Worm (Caenorhabditis elegans) whole organism, L1 larva: ENCODE measurements around the gene oac-40.

ENCODE experiments used
- C04F5.9 ChIP-seq: sonication (generic microtip); optimal IDR thresholded peaks from 2 replicates; lab custom pipeline; 2016; ENCODE audit warnings: missing genetic modification characterization, missing compliant biosample characterization
- alr-1 ChIP-seq: fragments of 200-800 bp; sonication (Bioruptor generic); optimal IDR thresholded peaks from 2 replicates; lab custom pipeline; 2018; ENCODE audit warnings: borderline replicate concordance, mild to moderate bottlenecking, missing genetic modification characterization, missing compliant biosample characterization
- aly-2 ChIP-seq: fragments of 150-350 bp; optimal IDR thresholded peaks from 2 replicates; lab custom pipeline; 2014; ENCODE audit warnings: missing biosample characterization, missing genetic modification characterization
- blmp-1 ChIP-seq: fragments of 150-350 bp; optimal IDR thresholded peaks from 2 replicates; lab custom pipeline; 2014; ENCODE audit warnings: missing biosample characterization, missing genetic modification characterization
- ceh-8 ChIP-seq: fragments of 200-800 bp; sonication (Bioruptor generic); optimal IDR thresholded peaks from 2 replicates; lab custom pipeline; 2018; ENCODE audit warnings: mild to moderate bottlenecking, missing genetic modification characterization, moderate library complexity, missing compliant biosample characterization
- ceh-82 ChIP-seq, 3 experiments: fragments of 150-350 bp in 1 of 3; sonication (generic microtip) in 2 of 3; optimal IDR thresholded peaks; 2 replicates each; lab custom pipeline; 2014 to 2017; ENCODE audit warnings: missing biosample characterization in 3 of 3, missing genetic modification characterization in 3 of 3
- ceh-88 ChIP-seq: fragments of 200-800 bp; sonication (Bioruptor generic); IDR thresholded peaks from 2 replicates; pipeline ENCODE4 v1.3.6; 2022; ENCODE audit warnings: missing genetic modification characterization, missing compliant biosample characterization
- ceh-90 ChIP-seq: sonication (generic microtip); optimal IDR thresholded peaks from 2 replicates; lab custom pipeline; 2016; ENCODE audit warnings: missing genetic modification characterization, missing compliant biosample characterization
- ces-1 ChIP-seq: fragments of 150-350 bp; optimal IDR thresholded peaks from 2 replicates; lab custom pipeline; 2014; ENCODE audit warnings: missing biosample characterization, missing genetic modification reagents, missing genetic modification characterization
- efl-3 ChIP-seq: fragments of 200-800 bp; sonication (Bioruptor generic); optimal IDR thresholded peaks from 2 replicates; lab custom pipeline; 2018; ENCODE audit warnings: mild to moderate bottlenecking, missing genetic modification characterization, missing compliant biosample characterization
- egl-13 ChIP-seq: sonication (generic microtip); optimal IDR thresholded peaks from 2 replicates; lab custom pipeline; 2016; ENCODE audit warnings: missing genotype, missing genetic modification reagents, missing genetic modification characterization, missing compliant biosample characterization
- fkh-10 ChIP-seq: sonication (generic microtip); optimal IDR thresholded peaks from 2 replicates; lab custom pipeline; 2017; ENCODE audit warnings: missing biosample characterization, missing genetic modification reagents, missing genetic modification characterization
- fkh-8 ChIP-seq: sonication (generic microtip); optimal IDR thresholded peaks from 2 replicates; lab custom pipeline; 2016; ENCODE audit warnings: mild to moderate bottlenecking, missing genetic modification characterization, missing compliant biosample characterization
- fos-1 ChIP-seq: fragments of 150-350 bp; optimal IDR thresholded peaks from 2 replicates; lab custom pipeline; 2014; ENCODE audit warnings: missing biosample characterization, missing genetic modification characterization
- hlh-4 ChIP-seq: sonication (generic microtip); optimal IDR thresholded peaks from 2 replicates; lab custom pipeline; 2016; ENCODE audit warnings: mild to moderate bottlenecking, missing genetic modification characterization, missing compliant biosample characterization
- hpl-2 ChIP-seq: fragments of 150-350 bp; optimal IDR thresholded peaks from 2 replicates; lab custom pipeline; 2014; ENCODE audit warnings: missing biosample characterization, missing genetic modification reagents, missing genetic modification characterization
- irx-1 ChIP-seq: sonication (generic microtip); optimal IDR thresholded peaks from 2 replicates; lab custom pipeline; 2016; ENCODE audit warnings: missing genetic modification characterization, missing compliant biosample characterization
- jun-1 ChIP-seq: fragments of 150-350 bp; optimal IDR thresholded peaks from 2 replicates; lab custom pipeline; 2014; ENCODE audit warnings: missing biosample characterization, missing genetic modification reagents, missing genetic modification characterization
- lin-13 ChIP-seq: fragments of 150-350 bp; optimal IDR thresholded peaks from 2 replicates; lab custom pipeline; 2014; ENCODE audit warnings: missing biosample characterization, missing genetic modification reagents, missing genetic modification characterization
- lin-15B ChIP-seq: fragments of 150-350 bp; sonication (generic microtip); optimal IDR thresholded peaks from 3 replicates; lab custom pipeline; 2014; ENCODE audit warnings: missing biosample characterization, missing genetic modification characterization
- lin-35 ChIP-seq, 2 experiments: fragments of 150-350 bp; optimal IDR thresholded peaks; 2 replicates each; lab custom pipeline; 2014; ENCODE audit warnings: missing biosample characterization in 2 of 2, missing genetic modification characterization in 2 of 2, missing genetic modification reagents in 2 of 2
- lin-39 ChIP-seq: fragments of 150-350 bp; optimal IDR thresholded peaks from 2 replicates; lab custom pipeline; 2014; ENCODE audit warnings: missing biosample characterization, missing genetic modification reagents, missing genetic modification characterization
- mab-9 ChIP-seq: fragments of 200-800 bp; sonication (Bioruptor generic); IDR thresholded peaks from 2 replicates; pipeline ENCODE4 v1.3.6; 2022; ENCODE audit warnings: missing genetic modification reagents, missing genetic modification characterization, missing compliant biosample characterization
- mdl-1 ChIP-seq, 2 experiments: fragments of 150-350 bp; optimal IDR thresholded peaks; 2 replicates each; lab custom pipeline; 2014 to 2017; ENCODE audit warnings: missing biosample characterization in 2 of 2, missing genetic modification characterization in 2 of 2, inconsistent platforms in 1 of 2
- mef-2 ChIP-seq: fragments of 150-350 bp; optimal IDR thresholded peaks from 2 replicates; lab custom pipeline; 2014; ENCODE audit warnings: missing biosample characterization, missing genetic modification characterization
- mep-1 ChIP-seq: fragments of 150-350 bp; optimal IDR thresholded peaks from 2 replicates; lab custom pipeline; 2014; ENCODE audit warnings: missing biosample characterization, missing genetic modification characterization
- nhr-12 ChIP-seq: sonication (generic microtip); optimal IDR thresholded peaks from 2 replicates; lab custom pipeline; 2017; ENCODE audit warnings: missing biosample characterization, missing genetic modification characterization
- nhr-20 ChIP-seq: sonication (generic microtip); optimal IDR thresholded peaks from 2 replicates; lab custom pipeline; 2016; ENCODE audit warnings: mild to moderate bottlenecking, missing genetic modification characterization, missing compliant biosample characterization
- nhr-237 ChIP-seq: fragments of 150-350 bp; optimal IDR thresholded peaks from 2 replicates; lab custom pipeline; 2014; ENCODE audit warnings: missing biosample characterization, missing genetic modification characterization
- nhr-28 ChIP-seq: fragments of 150-350 bp; optimal IDR thresholded peaks from 2 replicates; lab custom pipeline; 2014; ENCODE audit warnings: missing biosample characterization, missing genetic modification characterization
- nhr-47 ChIP-seq: sonication (generic microtip); optimal IDR thresholded peaks from 2 replicates; lab custom pipeline; 2016; ENCODE audit warnings: mild to moderate bottlenecking, missing genetic modification characterization, moderate library complexity, missing compliant biosample characterization
- nhr-76 ChIP-seq: sonication (generic microtip); optimal IDR thresholded peaks from 2 replicates; lab custom pipeline; 2017; ENCODE audit warnings: missing biosample characterization, missing genetic modification characterization
- nhr-90 ChIP-seq: sonication (generic microtip); optimal IDR thresholded peaks from 2 replicates; lab custom pipeline; 2016; ENCODE audit warnings: mild to moderate bottlenecking, missing genetic modification characterization, missing compliant biosample characterization; ENCODE audit not compliant: poor library complexity
- pag-3 ChIP-seq: sonication (generic microtip); optimal IDR thresholded peaks from 2 replicates; lab custom pipeline; 2017; ENCODE audit warnings: missing genetic modification characterization, mild to moderate bottlenecking, missing compliant biosample characterization, antibody characterized with exemption, borderline replicate concordance; ENCODE audit not compliant: insufficient read depth
- pax-3 ChIP-seq: fragments of 200-800 bp; sonication (Bioruptor generic); optimal IDR thresholded peaks from 2 replicates; lab custom pipeline; 2018; ENCODE audit warnings: mild to moderate bottlenecking, missing genetic modification characterization, moderate library complexity, missing compliant biosample characterization
- snpc-4 ChIP-seq: fragments of 150-350 bp; optimal IDR thresholded peaks from 2 replicates; lab custom pipeline; 2014; ENCODE audit warnings: missing biosample characterization, missing genetic modification characterization
- sox-4 ChIP-seq: sonication (generic microtip); optimal IDR thresholded peaks from 2 replicates; lab custom pipeline; 2016; ENCODE audit warnings: missing genetic modification characterization, missing compliant biosample characterization
- sptf-1 ChIP-seq: fragments of 150-350 bp; optimal IDR thresholded peaks from 2 replicates; lab custom pipeline; 2014; ENCODE audit warnings: missing biosample characterization, missing genetic modification characterization
- swsn-7 ChIP-seq: sonication (generic microtip); optimal IDR thresholded peaks from 2 replicates; lab custom pipeline; 2016; ENCODE audit warnings: missing genetic modification characterization, missing compliant biosample characterization
- tbx-2 ChIP-seq: sonication (generic microtip); optimal IDR thresholded peaks from 2 replicates; lab custom pipeline; 2016; ENCODE audit warnings: missing genetic modification characterization, missing compliant biosample characterization
- unc-30 ChIP-seq: sonication (generic microtip); optimal IDR thresholded peaks from 2 replicates; lab custom pipeline; 2017; ENCODE audit warnings: missing biosample characterization, missing genetic modification characterization
- unc-62 ChIP-seq: fragments of 150-350 bp; optimal IDR thresholded peaks from 2 replicates; lab custom pipeline; 2014; ENCODE audit warnings: missing biosample characterization, missing genetic modification reagents, missing genetic modification characterization
- vab-15 ChIP-seq: sonication (generic microtip); optimal IDR thresholded peaks from 2 replicates; lab custom pipeline; 2017; ENCODE audit warnings: missing genotype, mild to moderate bottlenecking, missing genetic modification characterization, missing compliant biosample characterization
- zag-1 ChIP-seq: fragments of 150-350 bp; optimal IDR thresholded peaks from 2 replicates; lab custom pipeline; 2014; ENCODE audit warnings: missing biosample characterization, missing genetic modification characterization
- ztf-11 ChIP-seq, 2 experiments: sonication (generic microtip); optimal IDR thresholded peaks; 2 replicates each; lab custom pipeline; 2016 to 2017; ENCODE audit warnings: missing genetic modification characterization in 2 of 2, missing biosample characterization in 1 of 2, missing compliant biosample characterization in 1 of 2
- ztf-4 ChIP-seq: fragments of 150-350 bp; optimal IDR thresholded peaks from 2 replicates; lab custom pipeline; 2014; ENCODE audit warnings: missing biosample characterization, missing genetic modification characterization

oac-40 gene

ce11 chrV:9001175-9001574, 15.4 kb upstream of the oac-40 start, which contains the start of gene F59E11.2:
TSS of gene F59E11.2 (plus strand) at chrV:9001475.
- TF ChIP-seq lin-35 (GFP tag; optimal IDR thresholded peaks at IDR 0.05; lab: Kevin White, UChicago) = no peak
- TF ChIP-seq ztf-4 (tag; lab: Kevin White, UChicago) = no peak
- no peak for TF ChIP-seq lin-39 (tag; lab: Kevin White, UChicago)
- TF ChIP-seq fos-1 (tag; lab: Kevin White, UChicago) = no peak
- no peak for TF ChIP-seq ceh-82 (tag; optimal IDR thresholded peaks at IDR 0.05; lab: Kevin White, UChicago)
- TF ChIP-seq nhr-90 (tag; lab: Kevin White, UChicago) = no peak
- TF ChIP-seq lin-13 (GFP tag; lab: Kevin White, UChicago) = no peak
- no peak for TF ChIP-seq blmp-1
- no peak for TF ChIP-seq vab-15 (tag; lab: Kevin White, UChicago)
- no peak for TF ChIP-seq alr-1 (tag; lab: Kevin White, UChicago)
- TF ChIP-seq nhr-237 (tag; lab: Kevin White, UChicago) = no peak
- no peak for TF ChIP-seq unc-62 (GFP tag; lab: Kevin White, UChicago)
- no peak for TF ChIP-seq tbx-2
- no peak for TF ChIP-seq egl-13 (tag; lab: Kevin White, UChicago)
- no peak for TF ChIP-seq nhr-76 (tag; lab: Kevin White, UChicago)
- TF ChIP-seq pag-3 (tag; lab: Kevin White, UChicago) = no peak

DNA sequence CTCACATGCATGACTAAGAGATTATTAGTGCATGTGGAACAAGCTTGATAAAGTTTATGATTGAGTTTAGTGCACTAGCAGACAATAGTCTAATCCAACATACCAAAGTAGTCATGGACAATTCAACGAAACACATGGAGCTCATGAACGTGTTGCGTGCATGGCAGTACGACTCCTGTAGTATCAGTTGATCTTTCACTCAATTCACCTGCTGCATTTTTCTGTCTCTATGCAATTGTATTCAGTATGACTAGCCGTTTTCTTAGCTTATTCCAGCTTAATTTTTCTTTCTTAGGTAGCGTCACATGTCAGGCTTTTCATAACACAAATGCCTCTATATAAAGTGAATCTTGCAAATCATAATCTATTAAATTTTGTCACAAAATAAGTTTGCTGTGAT, 13.3 kb upstream of the oac-40 start, which contains the start of gene srx-1:
Gene srx-1, plus strand, starts transcription at position 382 of the 400 bp plus-strand sequence.
- no peak for TF ChIP-seq lin-15B (tag; lab: Kevin White, UChicago)
- TF ChIP-seq unc-30 (tag; lab: Kevin White, UChicago) = no peak
- TF ChIP-seq zag-1 (tag; lab: Kevin White, UChicago) = no peak
- no peak for TF ChIP-seq ceh-8 (GFP tag; lab: Kevin White, UChicago)
- TF ChIP-seq nhr-237 (tag; lab: Kevin White, UChicago) = no peak
- TF ChIP-seq sptf-1 (tag; lab: Kevin White, UChicago) = no peak
- TF ChIP-seq nhr-28 (tag; lab: Kevin White, UChicago) = no peak
- no peak for TF ChIP-seq fkh-8 (tag; lab: Kevin White, UChicago)
- TF ChIP-seq ztf-11 (tag; optimal IDR thresholded peaks at IDR 0.05; lab: Kevin White, UChicago) = no peak
- TF ChIP-seq mdl-1 (tag; optimal IDR thresholded peaks at IDR 0.05; lab: Kevin White, UChicago) = no peak
- no peak for TF ChIP-seq C04F5.9 (tag; lab: Kevin White, UChicago)
- no peak for TF ChIP-seq ceh-90 (tag; lab: Kevin White, UChicago)
- no peak for TF ChIP-seq nhr-90 (tag; lab: Kevin White, UChicago)
- TF ChIP-seq lin-39 (tag; lab: Kevin White, UChicago) = no peak
- no peak for TF ChIP-seq lin-13 (GFP tag; lab: Kevin White, UChicago)
- TF ChIP-seq ceh-88 (GFP tag; lab: Robert Waterston, UW) = no peak
- TF ChIP-seq blmp-1 = no peak
- TF ChIP-seq efl-3 = no peak
- no peak for TF ChIP-seq mep-1 (tag; lab: Kevin White, UChicago)
- no peak for TF ChIP-seq irx-1 (tag; lab: Kevin White, UChicago)
- TF ChIP-seq, all 84 proteins: peak for 0

DNA sequence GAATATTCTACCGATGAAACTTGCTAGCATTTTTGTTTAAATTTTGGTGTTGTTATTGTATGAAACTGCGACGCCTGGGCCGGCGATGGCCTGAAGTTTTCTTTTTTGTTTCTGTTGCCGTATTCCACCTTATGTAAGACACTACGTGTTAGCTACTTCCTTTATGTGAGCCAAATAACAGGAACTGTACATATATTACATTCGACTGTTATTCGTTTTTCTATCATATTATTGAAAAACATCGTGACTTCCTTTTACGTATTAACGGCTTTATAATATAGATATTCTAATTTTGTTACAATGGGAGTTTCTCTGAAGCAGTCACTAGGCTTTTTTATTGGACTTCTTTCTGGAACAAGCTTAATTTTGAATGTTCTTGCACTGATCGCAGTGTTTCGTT, 11.3 kb upstream of the oac-40 start, which contains the start of gene srx-3:
Gene srx-3, plus strand, starts transcription at position 301 of the 400 bp plus-strand sequence.
- TF ChIP-seq swsn-7 (tag; lab: Kevin White, UChicago) (no peak), mab-9 (GFP tag; lab: Robert Waterston, UW) (no peak), jun-1 (tag; lab: Kevin White, UChicago) (no peak), hpl-2 (GFP tag; lab: Kevin White, UChicago) (no peak), nhr-12 (tag; lab: Kevin White, UChicago) (no peak), lin-13 (GFP tag; lab: Kevin White, UChicago) (no peak)
- TF ChIP-seq, all 84 proteins: peak for 0

DNA sequence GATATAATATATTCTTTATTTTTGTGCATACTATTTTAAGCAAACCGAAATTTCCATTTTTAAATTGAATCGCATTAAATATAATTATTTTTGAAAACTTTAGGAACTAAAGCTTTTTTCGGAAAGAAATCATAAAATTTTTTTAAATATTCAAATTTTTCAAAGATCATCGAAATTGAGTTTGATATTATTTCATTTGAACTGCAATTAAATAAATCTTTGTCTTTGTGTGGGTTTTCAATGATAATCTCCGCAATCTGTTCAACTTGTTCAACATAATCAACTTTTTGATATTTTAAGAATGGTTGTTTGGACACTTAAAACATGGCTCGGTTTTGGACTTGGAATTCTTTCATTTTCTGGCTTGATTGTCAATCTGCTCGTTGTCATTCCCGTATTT, 7.4 kb upstream of the oac-40 start, which contains the start of gene srx-2:
Gene srx-2, plus strand, starts transcription at position 301 of the 400 bp plus-strand sequence.
- TF ChIP-seq nhr-20 = no peak
- no peak for TF ChIP-seq lin-39 (tag; lab: Kevin White, UChicago)
- TF ChIP-seq nhr-90 (tag; lab: Kevin White, UChicago) = no peak
- no peak for TF ChIP-seq ces-1 (GFP tag; lab: Kevin White, UChicago)
- TF ChIP-seq tbx-2 = no peak
- TF ChIP-seq aly-2 = no peak
- no peak for TF ChIP-seq mef-2
- TF ChIP-seq fkh-10 (GFP tag; lab: Kevin White, UChicago) = no peak
- no peak for TF ChIP-seq unc-62 (GFP tag; lab: Kevin White, UChicago)
- no peak for TF ChIP-seq lin-13 (GFP tag; lab: Kevin White, UChicago)
- TF ChIP-seq pax-3 (tag; lab: Kevin White, UChicago) = no peak
- no peak for TF ChIP-seq hlh-4 (tag; lab: Kevin White, UChicago)
- no peak for TF ChIP-seq ceh-88 (GFP tag; lab: Robert Waterston, UW)
- TF ChIP-seq snpc-4 (tag; lab: Kevin White, UChicago) = no peak
- no peak for TF ChIP-seq ztf-11 (tag; optimal IDR thresholded peaks at IDR 0.05; lab: Kevin White, UChicago)
- no peak for TF ChIP-seq sox-4 (tag; lab: Kevin White, UChicago)
- no peak for TF ChIP-seq nhr-47
- TF ChIP-seq, all 84 proteins: peak for 0
